Worm (Caenorhabditis elegans): ENCODE measurements around the gene math-24.

The math-24 gene

DNA sequence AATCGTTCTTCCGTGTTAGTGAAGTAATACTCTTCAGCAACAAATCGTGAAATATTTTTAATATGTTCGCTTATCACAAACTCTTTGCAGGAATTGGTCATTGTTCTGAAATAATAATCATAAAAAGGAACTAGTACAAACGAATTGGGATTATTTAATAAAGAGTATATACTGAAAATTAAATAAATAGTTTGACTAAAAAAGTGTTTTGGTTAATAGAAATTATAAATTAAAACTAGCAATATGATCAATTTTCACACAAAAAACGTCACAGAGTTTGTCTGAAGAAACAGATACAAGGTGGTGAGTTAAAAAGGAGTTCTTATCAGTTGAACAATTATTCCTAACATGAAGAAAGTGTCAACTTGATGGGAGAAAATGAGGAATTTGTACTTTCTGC lies 17.3 kb upstream of the math-24 start, which contains the start of gene math-5 (continued):
- no peak for TF ChIP-seq dpl-1 (GFP tag; optimal IDR thresholded peaks at IDR 0.05)

DNA sequence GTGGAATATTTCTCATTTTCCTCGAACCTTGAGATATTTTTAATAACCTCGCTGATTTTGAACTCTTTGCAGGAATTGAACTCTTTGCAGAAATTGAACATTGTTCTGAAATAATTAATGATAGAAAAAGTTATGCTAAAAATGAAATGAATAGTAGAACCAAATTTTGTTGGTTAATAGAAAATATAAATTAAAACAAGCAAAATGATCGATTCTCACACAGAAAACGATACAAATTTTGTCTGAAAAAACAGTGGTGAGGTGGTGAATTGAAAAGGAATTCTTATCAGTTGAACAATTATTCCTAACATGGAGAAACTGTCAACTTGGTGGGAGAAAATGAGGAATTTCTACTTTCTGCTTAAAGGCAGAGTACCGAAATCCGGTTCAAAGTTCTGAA lies 15.4 kb upstream of the math-24 start, which contains the start of gene math-6:
math-6 (minus strand) TSS at position 101 of the 400 bp plus-strand sequence.
- TF ChIP-seq snpc-1.2 (GFP tag; IDR thresholded peaks at IDR 0.05) (no peak), spr-3 (GFP tag; optimal IDR thresholded peaks at IDR 0.05) (no peak), nhr-77 (tag; optimal IDR thresholded peaks at IDR 0.05) (no peak), gei-8 (GFP tag; optimal IDR thresholded peaks at IDR 0.05) (no peak), F26F4.8 (GFP tag; conservative IDR thresholded peaks at IDR 0.05) (no peak), nhr-11 (tag; optimal IDR thresholded peaks at IDR 0.05) (no peak), ceh-28 (tag; optimal IDR thresholded peaks at IDR 0.05) (no peak), ctbp-1 (GFP tag; IDR thresholded peaks at IDR 0.05) (no peak), saeg-2 (GFP tag; IDR thresholded peaks at IDR 0.05) (no peak), nhr-6 (tag; optimal IDR thresholded peaks at IDR 0.05) (no peak), fkh-10 (GFP tag; optimal IDR thresholded peaks at IDR 0.05) (no peak), dmd-8 (GFP tag; IDR thresholded peaks at IDR 0.05) (no peak), ama-1 (optimal IDR thresholded peaks at IDR 0.05) (no peak), ceh-82 (tag; optimal IDR thresholded peaks at IDR 0.05) (no peak), Y105C5A.15 (GFP tag; IDR thresholded peaks at IDR 0.05) (no peak), mep-1 (tag; optimal IDR thresholded peaks at IDR 0.05) (no peak), zfp-2 (tag; optimal IDR thresholded peaks at IDR 0.05) (no peak), F37D6.2 (tag; optimal IDR thresholded peaks at IDR 0.05) (no peak), spr-1 (tag; optimal IDR thresholded peaks at IDR 0.05) (no peak), D1046.2 (GFP tag; IDR thresholded peaks at IDR 0.05) (no peak)

DNA sequence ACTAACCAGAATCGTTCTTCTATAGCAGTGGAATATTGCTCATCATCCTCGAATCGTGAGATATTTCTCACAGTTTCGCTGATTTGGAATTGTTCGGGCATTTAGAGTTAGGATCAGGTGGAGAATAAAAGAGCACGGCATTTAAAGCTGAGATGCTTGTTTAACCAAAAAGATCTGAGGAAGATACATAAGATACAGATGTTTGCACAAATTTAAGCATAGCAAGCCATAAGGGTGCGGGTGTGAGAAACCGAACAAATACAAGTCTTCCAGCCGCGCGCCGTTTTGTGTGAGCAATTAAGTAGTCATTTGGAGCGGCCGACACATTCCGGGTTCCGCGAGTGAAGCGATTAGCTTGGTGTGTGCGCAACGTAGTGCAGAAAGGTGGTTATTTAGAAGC lies 13.7 kb upstream of the math-24 start, which contains the start of gene math-7:
math-7 (minus strand) TSS at position 101 of the 400 bp plus-strand sequence.
- no peak for TF ChIP-seq mdl-1 (tag; optimal IDR thresholded peaks at IDR 0.05)
- TF ChIP-seq nhr-42 (GFP tag; IDR thresholded peaks at IDR 0.05) = no peak
- no peak for TF ChIP-seq daf-12 (tag; optimal IDR thresholded peaks at IDR 0.05)
- TF ChIP-seq vab-7 (GFP tag; IDR thresholded peaks at IDR 0.05) = no peak
- TF ChIP-seq nhr-48 (tag; optimal IDR thresholded peaks at IDR 0.05) = no peak
- TF ChIP-seq unc-39 (tag; optimal IDR thresholded peaks at IDR 0.05) = no peak
- no peak for TF ChIP-seq gei-8 (GFP tag; optimal IDR thresholded peaks at IDR 0.05)
- TF ChIP-seq attf-4 (tag; optimal IDR thresholded peaks at IDR 0.05) = no peak
- TF ChIP-seq Y5F2A.4 (GFP tag; optimal IDR thresholded peaks at IDR 0.05) = no peak
- TF ChIP-seq pqm-1 (tag; optimal IDR thresholded peaks at IDR 0.05) = no peak
- no peak for TF ChIP-seq arid-1 (GFP tag; conservative IDR thresholded peaks at IDR 0.05)

DNA sequence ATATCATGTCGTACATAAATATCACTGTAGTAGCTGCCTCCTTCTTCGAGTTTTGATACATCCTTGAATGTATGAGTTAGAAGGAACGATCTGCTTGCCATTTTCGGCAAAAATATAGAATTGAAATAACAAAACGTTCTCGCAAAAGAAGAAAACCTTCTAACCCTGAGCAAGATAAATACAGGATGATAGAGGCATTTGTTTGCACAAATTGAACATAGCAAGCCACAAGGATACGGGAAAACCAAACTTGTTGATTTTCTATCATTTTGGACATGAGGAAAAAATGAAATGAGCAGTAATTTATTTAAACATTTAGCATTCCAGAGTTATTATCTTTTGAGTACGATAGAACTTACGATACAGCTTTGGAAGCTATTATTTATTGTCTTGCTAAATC lies 11.0 kb upstream of the math-24 start, which contains the start of gene math-8:
math-8 (minus strand) TSS at position 101 of the 400 bp plus-strand sequence.
- no peak for TF ChIP-seq php-3 (GFP tag; IDR thresholded peaks at IDR 0.05)
- TF ChIP-seq daf-16 (GFP tag; optimal IDR thresholded peaks at IDR 0.05) = no peak
- no peak for TF ChIP-seq daf-16 (tag; optimal IDR thresholded peaks at IDR 0.05)
- no peak for TF ChIP-seq nhr-48 (tag; optimal IDR thresholded peaks at IDR 0.05)
- no peak for TF ChIP-seq daf-8 (GFP tag; IDR thresholded peaks at IDR 0.05)
- TF ChIP-seq Y5F2A.4 (GFP tag; optimal IDR thresholded peaks at IDR 0.05) = no peak
- no peak for TF ChIP-seq ztf-11 (tag; optimal IDR thresholded peaks at IDR 0.05)
- TF ChIP-seq dmd-8 (GFP tag; IDR thresholded peaks at IDR 0.05) = no peak
- TF ChIP-seq nhr-76 (tag; optimal IDR thresholded peaks at IDR 0.05) = no peak
- TF ChIP-seq hlh-11 (tag; optimal IDR thresholded peaks at IDR 0.05) = no peak
- no peak for TF ChIP-seq mxl-3 (GFP tag; optimal IDR thresholded peaks at IDR 0.05)
- TF ChIP-seq mes-2 (tag; optimal IDR thresholded peaks at IDR 0.05; ENCODE audit: poor library complexity, severe bottlenecking) = no peak
- no peak for TF ChIP-seq ZK337.2 (GFP tag; IDR thresholded peaks at IDR 0.05)
- no peak for TF ChIP-seq ceh-32 (tag; optimal IDR thresholded peaks at IDR 0.05; ENCODE audit: poor library complexity)
- TF ChIP-seq lin-39 (tag; optimal IDR thresholded peaks at IDR 0.05) = no peak
- TF ChIP-seq ama-1 (optimal IDR thresholded peaks at IDR 0.05) = no peak
- no peak for TF ChIP-seq nhr-28 (tag; optimal IDR thresholded peaks at IDR 0.05)
- no peak for TF ChIP-seq F26F4.8 (GFP tag; conservative IDR thresholded peaks at IDR 0.05)

Data from whole organism, L4 larva.